Fruit fly (Drosophila melanogaster) whole organism: ENCODE data around the gene CG8534.

Experiments
- CG8478 ChIP-seq: fragments of >200 bp; optimal IDR thresholded peaks from 2 replicates; lab custom pipeline; 2018; ENCODE audit warnings: inconsistent platforms
- Dll ChIP-seq: fragments of >200 bp; optimal IDR thresholded peaks from 2 replicates; lab custom pipeline; 2017
- EcR ChIP-seq, 2 experiments: fragments of >200 bp; optimal IDR thresholded peaks; 2 replicates each; lab custom pipeline; 2017; ENCODE audit warnings: missing biosample characterization in 2 of 2, missing genetic modification characterization in 2 of 2, missing genetic modification reagents in 2 of 2
- pan ChIP-seq: fragments of >200 bp; optimal IDR thresholded peaks from 2 replicates; lab custom pipeline; 2017
- psq ChIP-seq: fragments of >200 bp; optimal IDR thresholded peaks from 2 replicates; lab custom pipeline; 2017

- TF ChIP-seq EcR (GFP tag; optimal IDR thresholded peaks at IDR 0.05; lab: Kevin White, UChicago) (no peak), pan (lab: Kevin White, UChicago) (no peak), CG8478 (lab: Kevin White, UChicago) (no peak), Dll (lab: Kevin White, UChicago) (no peak), psq (lab: Kevin White, UChicago) (no peak)
Observed at dm6 chr3R:9783240-9783917, 29.2 kb upstream of the CG8534 start.
